Worm (Caenorhabditis elegans): ENCODE measurements around the gene C35C5.8.

Gene C35C5.8

ce11 chrX:11523704-11524103 is 9.7 kb upstream of the C35C5.8 start:
- TF ChIP-seq lin-11 (tag; optimal IDR thresholded peaks at IDR 0.05) (no peak), C38D4.7 (GFP tag; optimal IDR thresholded peaks at IDR 0.05) (no peak), elt-4 (tag; optimal IDR thresholded peaks at IDR 0.05) (no peak), ahr-1 (tag; optimal IDR thresholded peaks at IDR 0.05) (no peak), ttx-3 (tag; optimal IDR thresholded peaks at IDR 0.05) (no peak), npax-4 (tag; optimal IDR thresholded peaks at IDR 0.05) (no peak), T23F11.4 (GFP tag; optimal IDR thresholded peaks at IDR 0.05) (no peak), K02D7.2 (tag; optimal IDR thresholded peaks at IDR 0.05) (no peak), sox-4 (tag; optimal IDR thresholded peaks at IDR 0.05) (no peak), pros-1 (tag; optimal IDR thresholded peaks at IDR 0.05) (no peak), pha-2 (tag; optimal IDR thresholded peaks at IDR 0.05) (no peak), ceh-24 (tag; optimal IDR thresholded peaks at IDR 0.05) (no peak), nfya-1 (tag; optimal IDR thresholded peaks at IDR 0.05) (no peak), lim-6 (tag; optimal IDR thresholded peaks at IDR 0.05) (no peak), pha-4 (tag; optimal IDR thresholded peaks at IDR 0.05) (no peak), elt-2 (tag; optimal IDR thresholded peaks at IDR 0.05) (no peak), fkh-10 (GFP tag; optimal IDR thresholded peaks at IDR 0.05) (no peak), ceh-6 (GFP tag; optimal IDR thresholded peaks at IDR 0.05) (no peak), hlh-30 (tag; optimal IDR thresholded peaks at IDR 0.05; ENCODE audit: insufficient read depth) (no peak), ceh-48 (tag; optimal IDR thresholded peaks at IDR 0.05) (no peak)

- no peak for TF ChIP-seq unc-3 (GFP tag; conservative IDR thresholded peaks at IDR 0.05)
- TF ChIP-seq unc-3 (tag; optimal IDR thresholded peaks at IDR 0.05) = no peak
- TF ChIP-seq ahr-1 (tag; optimal IDR thresholded peaks at IDR 0.05) = no peak
Measured at ce11 chrX:11534443-11534842, 1.1 kb downstream of the C35C5.8 start.

- TF ChIP-seq hlh-30 (tag; optimal IDR thresholded peaks at IDR 0.05; ENCODE audit: insufficient read depth) (no peak), hlh-15 (tag; optimal IDR thresholded peaks at IDR 0.05) (no peak), eyg-1 (tag; optimal IDR thresholded peaks at IDR 0.05) (no peak), nhr-232 (tag; optimal IDR thresholded peaks at IDR 0.05) (no peak), ahr-1 (tag; optimal IDR thresholded peaks at IDR 0.05) (no peak), T23F11.4 (GFP tag; optimal IDR thresholded peaks at IDR 0.05) (no peak), pag-3 (tag; optimal IDR thresholded peaks at IDR 0.05; ENCODE audit: borderline replicate concordance) (no peak), che-1 (tag; optimal IDR thresholded peaks at IDR 0.05) (no peak), fkh-6 (tag; optimal IDR thresholded peaks at IDR 0.05) (no peak), ceh-22 (tag; optimal IDR thresholded peaks at IDR 0.05) (no peak)
Measured at ce11 chrX:11536408-11536807, 3.0 kb downstream of the C35C5.8 start, which contains the start of gene C35C5.9. Gene C35C5.9, plus strand, starts transcription at chrX:11536568.

- no peak for TF ChIP-seq ceh-30 (tag; optimal IDR thresholded peaks at IDR 0.05)
- TF ChIP-seq ceh-19 (GFP tag; optimal IDR thresholded peaks at IDR 0.05) = no peak
- no peak for TF ChIP-seq ceh-6 (GFP tag; optimal IDR thresholded peaks at IDR 0.05)
- TF ChIP-seq hlh-6 (tag; optimal IDR thresholded peaks at IDR 0.05) = no peak
- TF ChIP-seq ets-4 (tag; optimal IDR thresholded peaks at IDR 0.05) = no peak
- no peak for TF ChIP-seq mec-3 (tag; optimal IDR thresholded peaks at IDR 0.05; ENCODE audit: borderline replicate concordance)
- no peak for TF ChIP-seq lin-11 (tag; optimal IDR thresholded peaks at IDR 0.05)
- TF ChIP-seq pha-4 (tag; optimal IDR thresholded peaks at IDR 0.05) = no peak
- TF ChIP-seq ref-2 (tag; optimal IDR thresholded peaks at IDR 0.05) = no peak
- TF ChIP-seq ahr-1 (tag; optimal IDR thresholded peaks at IDR 0.05) = no peak
Measured at ce11 chrX:11537240-11537764, 3.9 kb downstream of the C35C5.8 start, which contains the start of gene gcp-2.2. Gene gcp-2.2, plus strand, starts transcription at chrX:11537714.

ce11 chrX:11541690-11542089 is 8.3 kb downstream of the C35C5.8 start:
- TF ChIP-seq hlh-13 (GFP tag; optimal IDR thresholded peaks at IDR 0.05) = no peak
- TF ChIP-seq F13H6.1 (tag; optimal IDR thresholded peaks at IDR 0.05) = no peak
- TF ChIP-seq hlh-8 (tag; optimal IDR thresholded peaks at IDR 0.05) = no peak
- TF ChIP-seq madf-2 (tag; optimal IDR thresholded peaks at IDR 0.05) = no peak
- TF ChIP-seq elt-4 (tag; optimal IDR thresholded peaks at IDR 0.05) = no peak
- TF ChIP-seq ahr-1 (tag; optimal IDR thresholded peaks at IDR 0.05) = no peak
- no peak for TF ChIP-seq rnt-1 (tag; optimal IDR thresholded peaks at IDR 0.05)
- TF ChIP-seq C08G9.2 (tag; optimal IDR thresholded peaks at IDR 0.05) = no peak

Data from whole organism, late embryonic.